Worm (Caenorhabditis elegans) whole organism, L4 larva: ENCODE measurements around the gene F01D5.8.

Source experiments
- F37D6.2 ChIP-seq: sonication (generic microtip); optimal IDR thresholded peaks from 2 replicates; lab custom pipeline; 2016; ENCODE audit warnings: mild to moderate bottlenecking, missing genetic modification characterization, missing compliant biosample characterization
- cey-2 ChIP-seq: sonication (generic microtip); optimal IDR thresholded peaks from 3 replicates; lab custom pipeline; 2017; ENCODE audit warnings: missing genetic modification characterization, mild to moderate bottlenecking, missing compliant biosample characterization, antibody characterized with exemption, borderline replicate concordance; ENCODE audit not compliant: insufficient read depth

DNA sequence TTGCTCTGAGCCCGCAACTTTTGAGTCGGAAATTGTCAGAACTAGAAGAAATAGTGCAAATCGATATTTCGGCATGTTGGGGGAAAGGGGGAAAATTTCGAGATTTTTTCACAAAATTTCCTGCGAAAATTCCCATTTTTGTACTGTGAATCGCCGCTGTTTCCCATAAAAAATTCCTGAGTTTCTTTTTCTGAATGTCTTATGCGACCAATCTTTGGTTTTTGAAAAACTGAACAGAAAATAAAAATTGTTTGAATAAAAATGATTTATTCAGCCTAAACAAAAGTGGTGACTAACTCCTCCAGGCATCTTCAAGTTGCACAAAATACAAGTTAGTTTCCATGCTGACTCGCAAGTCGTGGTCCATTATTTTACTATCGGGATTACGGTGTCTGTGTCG lies 44.3 kb upstream of the F01D5.8 start, which contains the start of gene W07G1.7:
- no peak for TF ChIP-seq F37D6.2 (tag; lab: Kevin White, UChicago)
- no peak for TF ChIP-seq cey-2
